Worm (Caenorhabditis elegans) whole organism, L4 larva: ENCODE results near the gene T27A8.2.
A peak's percentile ranks its signal among the peaks of the same experiment; 100 is the strongest.

Source experiments
- F10B5.3 ChIP-seq: sonication (generic microtip); optimal IDR thresholded peaks from 2 replicates; lab custom pipeline; 2016; ENCODE audit warnings: mild to moderate bottlenecking, missing genetic modification characterization, missing compliant biosample characterization
- F26F4.8 ChIP-seq: fragments of 200-800 bp; sonication (Bioruptor generic); conservative IDR thresholded peaks from 2 replicates; pipeline ENCODE4 v1.3.6; 2022; ENCODE audit warnings: missing genetic modification characterization, missing compliant biosample characterization
- F37D6.2 ChIP-seq: sonication (generic microtip); optimal IDR thresholded peaks from 2 replicates; lab custom pipeline; 2016; ENCODE audit warnings: mild to moderate bottlenecking, missing genetic modification characterization, missing compliant biosample characterization
- F44E2.7 ChIP-seq: fragments of 200-800 bp; sonication (Bioruptor generic); IDR thresholded peaks from 2 replicates; pipeline ENCODE4 v2.1.2; 2022; ENCODE audit warnings: missing genetic modification characterization, missing compliant biosample characterization
- F49E8.2 ChIP-seq: sonication (generic microtip); optimal IDR thresholded peaks from 2 replicates; lab custom pipeline; 2016; ENCODE audit warnings: missing compliant biosample characterization, mild to moderate bottlenecking, missing genetic modification characterization, borderline replicate concordance
- T26A8.4 ChIP-seq: fragments of 200-800 bp; sonication (Bioruptor generic); IDR thresholded peaks from 2 replicates; pipeline ENCODE4 v1.3.6; 2022; ENCODE audit warnings: missing genetic modification characterization, missing compliant biosample characterization
- Y105C5A.15 ChIP-seq: fragments of 200-800 bp; sonication (Bioruptor generic); IDR thresholded peaks from 2 replicates; pipeline ENCODE4 v1.3.6; 2022; ENCODE audit warnings: missing genetic modification characterization, missing compliant biosample characterization
- Y48G9A.11 ChIP-seq: fragments of 200-800 bp; sonication (Bioruptor generic); IDR thresholded peaks from 2 replicates; pipeline ENCODE4 v1.3.6; 2022; ENCODE audit warnings: missing genetic modification reagents, missing genetic modification characterization, missing compliant biosample characterization
- Y5F2A.4 ChIP-seq: fragments of 200-800 bp; sonication (Bioruptor generic); optimal IDR thresholded peaks from 2 replicates; lab custom pipeline; 2018; ENCODE audit warnings: mild to moderate bottlenecking, missing genetic modification characterization, missing compliant biosample characterization
- Y75B8A.6 ChIP-seq: fragments of 200-800 bp; sonication (Bioruptor generic); IDR thresholded peaks from 2 replicates; pipeline ENCODE4 v1.3.6; 2022; ENCODE audit warnings: missing genetic modification reagents, missing genetic modification characterization, missing compliant biosample characterization
- aly-2 ChIP-seq: sonication (generic microtip); optimal IDR thresholded peaks from 2 replicates; lab custom pipeline; 2018; ENCODE audit warnings: missing biosample characterization, missing genetic modification characterization
- arid-1 ChIP-seq: fragments of 200-800 bp; sonication (Bioruptor generic); conservative IDR thresholded peaks from 2 replicates; pipeline ENCODE4 v1.3.6; 2022; ENCODE audit warnings: missing genetic modification reagents, missing genetic modification characterization, missing compliant biosample characterization
- attf-4 ChIP-seq: sonication (generic microtip); optimal IDR thresholded peaks from 3 replicates; lab custom pipeline; 2017; ENCODE audit warnings: missing biosample characterization, missing genetic modification characterization
- ceh-32 ChIP-seq: sonication (generic microtip); optimal IDR thresholded peaks from 2 replicates; lab custom pipeline; 2016; ENCODE audit warnings: mild to moderate bottlenecking, missing genetic modification characterization, missing compliant biosample characterization; ENCODE audit not compliant: poor library complexity
- ceh-44 ChIP-seq: fragments of 200-800 bp; sonication (Bioruptor generic); IDR thresholded peaks from 2 replicates; pipeline ENCODE4 v1.3.6; 2022; ENCODE audit warnings: missing genetic modification reagents, missing genetic modification characterization, missing compliant biosample characterization
- ctbp-1 ChIP-seq: fragments of 200-800 bp; sonication (Bioruptor generic); IDR thresholded peaks from 2 replicates; pipeline ENCODE4 v1.3.6; 2022; ENCODE audit warnings: missing genetic modification reagents, missing genetic modification characterization, missing compliant biosample characterization
- daf-19 ChIP-seq: fragments of 200-800 bp; sonication (Bioruptor generic); conservative IDR thresholded peaks from 2 replicates; pipeline ENCODE4 v1.3.6; 2022; ENCODE audit warnings: missing genetic modification characterization, missing compliant biosample characterization
- dmd-9 ChIP-seq: fragments of 200-800 bp; sonication (Bioruptor generic); IDR thresholded peaks from 2 replicates; pipeline ENCODE4 v1.3.6; 2022; ENCODE audit warnings: missing genetic modification reagents, missing genetic modification characterization, missing compliant biosample characterization
- fkh-10 ChIP-seq: fragments of 150-350 bp; optimal IDR thresholded peaks from 2 replicates; lab custom pipeline; 2014; ENCODE audit warnings: missing biosample characterization, missing genetic modification reagents, missing genetic modification characterization
- fos-1 ChIP-seq: fragments of 150-350 bp; optimal IDR thresholded peaks from 2 replicates; lab custom pipeline; 2014; ENCODE audit warnings: missing biosample characterization, missing genetic modification characterization
- hif-1 ChIP-seq, 2 experiments: sonication (generic microtip); optimal IDR thresholded peaks; 2 replicates each; lab custom pipeline; 2016 to 2017; ENCODE audit warnings: missing compliant biosample characterization in 2 of 2, missing genetic modification characterization in 2 of 2, missing genetic modification reagents in 2 of 2, missing genotype in 2 of 2, mild to moderate bottlenecking in 1 of 2
- hlh-11 ChIP-seq: fragments of 200-800 bp; sonication (Bioruptor generic); optimal IDR thresholded peaks from 2 replicates; lab custom pipeline; 2018; ENCODE audit warnings: mild to moderate bottlenecking, missing genetic modification characterization, missing compliant biosample characterization
- jun-1 ChIP-seq: fragments of 150-350 bp; optimal IDR thresholded peaks from 2 replicates; lab custom pipeline; 2014; ENCODE audit warnings: missing biosample characterization, missing genetic modification reagents, missing genetic modification characterization
- lim-7 ChIP-seq: fragments of 200-800 bp; sonication (Bioruptor generic); IDR thresholded peaks from 2 replicates; pipeline ENCODE4 v1.3.6; 2022; ENCODE audit warnings: missing genetic modification characterization, missing compliant biosample characterization
- lin-1 ChIP-seq: fragments of 200-800 bp; sonication (Bioruptor generic); IDR thresholded peaks from 2 replicates; pipeline ENCODE4 v1.3.6; 2022; ENCODE audit warnings: missing genetic modification reagents, missing genetic modification characterization, missing compliant biosample characterization
- lin-15B ChIP-seq: fragments of 150-350 bp; sonication (generic microtip); optimal IDR thresholded peaks from 3 replicates; lab custom pipeline; 2014; ENCODE audit warnings: missing biosample characterization, missing genetic modification characterization
- lin-29 ChIP-seq: fragments of 200-800 bp; sonication (Bioruptor generic); IDR thresholded peaks from 2 replicates; pipeline ENCODE4 v1.3.6; 2022; ENCODE audit warnings: missing genetic modification reagents, missing genetic modification characterization, missing compliant biosample characterization
- madf-5 ChIP-seq, 2 experiments: fragments of 200-800 bp; sonication (Bioruptor generic); IDR thresholded peaks; 2 replicates each; pipeline ENCODE4 v1.3.6; 2022; ENCODE audit warnings: missing compliant biosample characterization in 2 of 2, missing genetic modification characterization in 2 of 2
- mdt-29 ChIP-seq: fragments of 200-800 bp; sonication (Bioruptor generic); IDR thresholded peaks from 2 replicates; pipeline ENCODE4 v1.3.6; 2022; ENCODE audit warnings: missing genetic modification reagents, missing genetic modification characterization, missing compliant biosample characterization
- mxl-3 ChIP-seq: fragments of 200-800 bp; sonication (Bioruptor generic); optimal IDR thresholded peaks from 2 replicates; lab custom pipeline; 2018; ENCODE audit warnings: mild to moderate bottlenecking, missing genetic modification characterization, missing compliant biosample characterization
- nhr-10 ChIP-seq: fragments of 150-350 bp; optimal IDR thresholded peaks from 2 replicates; lab custom pipeline; 2014; ENCODE audit warnings: missing biosample characterization, missing genetic modification characterization
- nhr-102 ChIP-seq: sonication (generic microtip); optimal IDR thresholded peaks from 2 replicates; lab custom pipeline; 2016; ENCODE audit warnings: mild to moderate bottlenecking, missing genetic modification characterization, moderate library complexity, missing compliant biosample characterization
- nhr-11 ChIP-seq: fragments of 150-350 bp; optimal IDR thresholded peaks from 2 replicates; lab custom pipeline; 2014; ENCODE audit warnings: missing biosample characterization, missing genetic modification characterization
- nhr-25 ChIP-seq: sonication (generic microtip); optimal IDR thresholded peaks from 2 replicates; lab custom pipeline; 2017; ENCODE audit warnings: missing genetic modification characterization, mild to moderate bottlenecking, missing compliant biosample characterization, antibody characterized with exemption, moderate library complexity, borderline replicate concordance; ENCODE audit not compliant: insufficient read depth
- nhr-41 ChIP-seq: fragments of 200-800 bp; sonication (Bioruptor generic); IDR thresholded peaks from 2 replicates; pipeline ENCODE4 v1.3.6; 2022; ENCODE audit warnings: missing genetic modification reagents, missing genetic modification characterization, missing compliant biosample characterization
- nhr-48 ChIP-seq: sonication (generic microtip); optimal IDR thresholded peaks from 2 replicates; lab custom pipeline; 2016; ENCODE audit warnings: mild to moderate bottlenecking, missing genetic modification characterization, missing compliant biosample characterization
- nhr-77 ChIP-seq: fragments of 150-350 bp; optimal IDR thresholded peaks from 2 replicates; lab custom pipeline; 2014; ENCODE audit warnings: missing biosample characterization, missing genetic modification characterization
- pqm-1 ChIP-seq: sonication (generic microtip); optimal IDR thresholded peaks from 2 replicates; lab custom pipeline; 2017; ENCODE audit warnings: missing biosample characterization, missing genetic modification characterization
- rbr-2 ChIP-seq: sonication (generic microtip); optimal IDR thresholded peaks from 2 replicates; lab custom pipeline; 2016; ENCODE audit warnings: missing genotype, missing genetic modification characterization, missing compliant biosample characterization
- sdz-12 ChIP-seq: fragments of 200-800 bp; sonication (Bioruptor generic); optimal IDR thresholded peaks from 2 replicates; lab custom pipeline; 2018; ENCODE audit warnings: mild to moderate bottlenecking, missing genetic modification characterization, missing compliant biosample characterization
- set-16 ChIP-seq: fragments of 200-800 bp; sonication (Bioruptor generic); IDR thresholded peaks from 2 replicates; pipeline ENCODE4 v1.3.6; 2022; ENCODE audit warnings: missing genetic modification reagents, missing genetic modification characterization, missing compliant biosample characterization
- skn-1 ChIP-seq: fragments of 150-350 bp; optimal IDR thresholded peaks from 2 replicates; lab custom pipeline; 2014; ENCODE audit warnings: missing biosample characterization, missing genetic modification characterization
- snpc-1.2 ChIP-seq: fragments of 200-800 bp; sonication (Bioruptor generic); IDR thresholded peaks from 2 replicates; pipeline ENCODE4 v1.3.6; 2022; ENCODE audit warnings: missing genetic modification reagents, missing genetic modification characterization, missing compliant biosample characterization
- spr-3 ChIP-seq: fragments of 200-800 bp; sonication (Bioruptor generic); optimal IDR thresholded peaks from 2 replicates; lab custom pipeline; 2018; ENCODE audit warnings: mild to moderate bottlenecking, missing genetic modification characterization, missing compliant biosample characterization
- tra-1 ChIP-seq: fragments of 200-800 bp; sonication (Bioruptor generic); IDR thresholded peaks from 2 replicates; pipeline ENCODE4 v1.3.6; 2022; ENCODE audit warnings: missing genetic modification reagents, missing genetic modification characterization, missing compliant biosample characterization
- unc-130 ChIP-seq: sonication (generic microtip); optimal IDR thresholded peaks from 2 replicates; lab custom pipeline; 2016; ENCODE audit warnings: missing genetic modification reagents, missing genetic modification characterization, missing compliant biosample characterization
- unc-62 ChIP-seq, 3 experiments: fragments of 150-350 bp in 1 of 3; sonication (generic microtip); optimal IDR thresholded peaks in 2 of 3; peaks in 1 of 3; 1 replicate in 1 of 3; 2 replicates in 2 of 3; lab custom pipeline; 2014 to 2017; ENCODE audit warnings: missing biosample characterization in 3 of 3, missing genetic modification characterization in 3 of 3, missing genetic modification reagents in 3 of 3, missing genotype in 1 of 3
- zag-1 ChIP-seq: fragments of 150-350 bp; optimal IDR thresholded peaks from 2 replicates; lab custom pipeline; 2014; ENCODE audit warnings: missing biosample characterization, missing genetic modification characterization
- zfp-2 ChIP-seq: sonication (generic microtip); optimal IDR thresholded peaks from 2 replicates; lab custom pipeline; 2016; ENCODE audit warnings: mild to moderate bottlenecking, missing genetic modification characterization, missing compliant biosample characterization
- zip-11 ChIP-seq: fragments of 200-800 bp; sonication (Bioruptor generic); IDR thresholded peaks from 2 replicates; pipeline ENCODE4 v1.3.6; 2022; ENCODE audit warnings: missing genetic modification characterization, missing compliant biosample characterization
- ztf-11 ChIP-seq: fragments of 150-350 bp; optimal IDR thresholded peaks from 2 replicates; lab custom pipeline; 2014; ENCODE audit warnings: missing biosample characterization, missing genetic modification characterization
- ztf-7 ChIP-seq: fragments of 150-350 bp; optimal IDR thresholded peaks from 2 replicates; lab custom pipeline; 2014; ENCODE audit warnings: missing biosample characterization, missing genetic modification characterization

T27A8.2 gene

DNA sequence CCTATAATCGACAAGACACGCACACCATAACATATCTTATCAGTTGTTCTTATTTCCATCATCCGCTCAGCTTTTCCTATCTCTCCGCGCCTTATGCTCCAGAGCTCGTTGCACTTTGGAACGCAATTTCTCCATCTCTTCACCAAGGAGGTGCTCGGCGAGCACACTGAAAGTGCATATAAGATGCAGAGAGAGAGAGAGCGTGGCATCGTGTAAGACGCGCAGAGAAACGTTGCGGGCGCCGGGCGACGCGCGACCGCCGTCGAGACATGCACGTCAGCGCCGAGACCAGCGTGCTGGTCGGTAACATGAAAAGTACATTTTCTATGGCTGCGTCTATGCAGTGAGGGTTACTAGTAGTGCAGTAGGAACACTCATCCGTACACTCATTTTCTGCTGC, 34.2 kb downstream of the T27A8.2 start (continued):
- TF ChIP-seq ztf-11 (no peak), F49E8.2 (tag; lab: Kevin White, UChicago) (no peak), aly-2 (tag; lab: Kevin White, UChicago) (no peak), zfp-2 (tag; lab: Kevin White, UChicago) (no peak), Y105C5A.15 (GFP tag; lab: Robert Waterston, UW) (no peak), lin-29 (GFP tag; lab: Robert Waterston, UW) (0 out of 2 replicates have a peak, but pooled peaks have one; percentile 29), lim-7 (no peak), nhr-77 (tag; lab: Kevin White, UChicago) (peak; percentile 62), unc-130 (no peak), hif-1 (tag; optimal IDR thresholded peaks at IDR 0.05; lab: Kevin White, UChicago) (peak; percentile 29 to 94), zip-11 (GFP tag; lab: Robert Waterston, UW) (no peak), mxl-3 (peak; percentile 88), hlh-11 (tag; lab: Kevin White, UChicago) (peak; percentile 96), tra-1 (no peak), Y5F2A.4 (GFP tag; lab: Kevin White, UChicago) (no peak), snpc-1.2 (no peak), T26A8.4 (GFP tag; lab: Robert Waterston, UW) (peak; percentile 60; the same call in 1 of the 2 replicates), F37D6.2 (tag; lab: Kevin White, UChicago) (peak; percentile 65), Y48G9A.11 (GFP tag; lab: Robert Waterston, UW) (no peak), ceh-32 (tag; lab: Kevin White, UChicago) (no peak), dmd-9 (GFP tag; lab: Robert Waterston, UW) (no peak), sdz-12 (GFP tag; lab: Kevin White, UChicago) (no peak), nhr-48 (tag; lab: Kevin White, UChicago) (peak; percentile 91), rbr-2 (peak; percentile 80), pqm-1 (tag; lab: Kevin White, UChicago) (peak; percentile 55), Y75B8A.6 (GFP tag; lab: Robert Waterston, UW) (no peak), nhr-41 (GFP tag; lab: Robert Waterston, UW) (no peak), ztf-7 (no peak), lin-15B (tag; lab: Kevin White, UChicago) (no peak), F44E2.7 (GFP tag; lab: Robert Waterston, UW) (no peak), set-16 (peak; percentile 90), fkh-10 (GFP tag; lab: Kevin White, UChicago) (peak; percentile 61), jun-1 (tag; lab: Kevin White, UChicago) (peak; percentile 21), spr-3 (GFP tag; lab: Kevin White, UChicago) (no peak), F26F4.8 (no peak), mdt-29 (no peak), attf-4 (tag; lab: Kevin White, UChicago) (no peak), daf-19 (GFP tag; lab: Robert Waterston, UW) (no peak), zag-1 (no peak), nhr-102 (tag; lab: Kevin White, UChicago) (peak; percentile 74), skn-1 (tag; lab: Kevin White, UChicago) (no peak), arid-1 (GFP tag; lab: Robert Waterston, UW) (0 out of 2 replicates have a peak, but pooled peaks have one; percentile 38), nhr-11 (tag; lab: Kevin White, UChicago) (peak; percentile 91), F10B5.3 (no peak), ctbp-1 (GFP tag; lab: Robert Waterston, UW) (peak; percentile 92), madf-5 (GFP tag; IDR thresholded peaks at IDR 0.05; lab: Robert Waterston, UW) (no peak), nhr-10 (peak; percentile 76), lin-1 (no peak), unc-62 (GFP tag; optimal IDR thresholded peaks at IDR 0.05 in 1 of 2; lab: Kevin White, UChicago) (no peak), unc-62 (tag; optimal IDR thresholded peaks at IDR 0.05; lab: Kevin White, UChicago) (no peak), nhr-25 (tag; lab: Kevin White, UChicago) (no peak), ceh-44 (GFP tag; lab: Robert Waterston, UW) (no peak), fos-1 (tag; lab: Kevin White, UChicago) (no peak)
